Fruit fly (Drosophila melanogaster): ENCODE data around the gene Mon1.

DNA sequence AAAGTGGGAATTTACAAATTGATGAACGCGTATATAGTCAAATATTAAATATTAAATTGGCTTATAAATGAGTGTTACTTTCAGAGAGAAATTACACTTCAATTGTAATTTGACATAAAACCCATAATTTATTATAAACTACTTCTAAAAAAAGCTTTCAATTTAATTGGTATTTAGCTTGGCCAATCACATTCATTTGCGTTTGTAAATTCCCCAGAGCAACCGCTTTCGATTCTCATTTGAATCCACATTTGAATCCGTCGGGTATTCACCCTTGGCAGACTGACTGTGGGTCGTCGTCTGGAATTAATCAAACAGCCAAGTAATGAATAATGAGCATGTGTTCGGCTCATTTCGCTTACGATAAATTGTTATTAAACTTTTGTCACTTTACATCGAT is 45.5 kb downstream of the Mon1 start:
- TF ChIP-seq CG33017 (tag; optimal IDR thresholded peaks at IDR 0.05), result no peak
- TF ChIP-seq cic (GFP tag; optimal IDR thresholded peaks at IDR 0.05), result no peak
- no peak for TF ChIP-seq CG5204 (GFP tag; optimal IDR thresholded peaks at IDR 0.05)
- no peak for TF ChIP-seq CG1620 (GFP tag; optimal IDR thresholded peaks at IDR 0.05)
- no peak for TF ChIP-seq cnc (optimal IDR thresholded peaks at IDR 0.05)
- TF ChIP-seq tj (GFP tag; optimal IDR thresholded peaks at IDR 0.05), result no peak

Data from whole organism, adult.